Worm (Caenorhabditis elegans): Measurements from ENCODE around the gene acr-5.

acr-5 gene

DNA sequence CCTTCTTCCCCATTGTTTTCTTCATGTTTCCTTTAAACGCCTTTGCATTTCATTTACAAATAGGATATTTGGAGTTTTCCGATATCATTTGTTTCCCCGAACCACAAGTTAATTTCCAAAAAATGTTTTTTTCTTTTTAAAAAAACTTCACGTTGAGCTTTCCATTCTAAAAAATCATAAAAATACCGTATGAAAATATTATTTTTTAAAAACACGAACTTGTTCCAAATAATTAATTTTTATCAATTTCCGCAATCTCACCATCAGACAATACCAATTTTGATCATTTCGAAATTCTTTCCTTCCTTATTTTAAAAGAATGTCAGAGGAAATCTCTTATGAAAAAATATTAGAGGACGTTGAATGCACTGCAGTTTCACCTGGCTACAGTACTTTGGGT, 43.1 kb downstream of the acr-5 start, which contains the start of gene wht-6:
wht-6 (plus strand) TSS at position 301 of the 400 bp plus-strand sequence.
- TF ChIP-seq F13C5.2 (tag; optimal IDR thresholded peaks at IDR 0.05) (no peak), tbx-37 (GFP tag; conservative IDR thresholded peaks at IDR 0.05) (no peak), hnd-1 (tag; optimal IDR thresholded peaks at IDR 0.05) (no peak), hmg-4 (GFP tag; optimal IDR thresholded peaks at IDR 0.05) (no peak), pes-1 (GFP tag; IDR thresholded peaks at IDR 0.05) (no peak), ama-1 (optimal IDR thresholded peaks at IDR 0.05) (no peak), tra-4 (tag; optimal IDR thresholded peaks at IDR 0.05) (no peak), ceh-36 (tag; optimal IDR thresholded peaks at IDR 0.05) (no peak), hmbx-1 (tag; optimal IDR thresholded peaks at IDR 0.05) (no peak), scrt-1 (GFP tag; IDR thresholded peaks at IDR 0.05) (no peak), flt-1 (GFP tag; IDR thresholded peaks at IDR 0.05) (no peak), ceh-13 (GFP tag; optimal IDR thresholded peaks at IDR 0.05) (no peak), sea-1 (GFP tag; conservative IDR thresholded peaks at IDR 0.05) (no peak), ets-7 (tag; optimal IDR thresholded peaks at IDR 0.05) (no peak), aly-1 (tag; optimal IDR thresholded peaks at IDR 0.05) (no peak), B0310.2 (tag; optimal IDR thresholded peaks at IDR 0.05) (no peak), tbx-11 (GFP tag; IDR thresholded peaks at IDR 0.05) (no peak)

DNA sequence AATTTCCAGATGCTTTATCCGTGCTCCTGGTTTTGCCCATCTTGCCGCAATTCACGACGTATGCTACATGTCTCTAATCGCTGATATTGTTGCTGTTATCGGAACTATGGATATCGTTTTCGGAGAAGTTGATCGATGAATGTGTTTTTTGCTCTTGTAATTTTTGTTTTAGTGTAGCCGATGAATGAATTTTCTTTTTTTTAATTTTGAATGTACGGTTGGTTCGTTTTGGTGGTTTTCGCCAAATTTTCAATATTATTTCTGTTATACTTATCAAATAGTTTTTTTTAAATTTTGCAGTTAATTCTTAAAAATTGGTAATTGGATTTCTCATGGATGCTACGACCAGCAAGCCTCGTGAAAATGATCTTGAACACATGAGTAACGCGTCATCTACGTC, 47.6 kb downstream of the acr-5 start, which contains the start of gene T26A5.2:
T26A5.2 (plus strand) TSS at position 301 of the 400 bp plus-strand sequence.
- TF ChIP-seq F13C5.2 (tag; optimal IDR thresholded peaks at IDR 0.05) (no peak), ceh-13 (GFP tag; optimal IDR thresholded peaks at IDR 0.05) (no peak), flt-1 (GFP tag; IDR thresholded peaks at IDR 0.05) (no peak), ama-1 (optimal IDR thresholded peaks at IDR 0.05) (no peak), pes-1 (GFP tag; IDR thresholded peaks at IDR 0.05) (no peak), ets-7 (tag; optimal IDR thresholded peaks at IDR 0.05) (no peak), tbx-37 (GFP tag; conservative IDR thresholded peaks at IDR 0.05) (no peak), scrt-1 (GFP tag; IDR thresholded peaks at IDR 0.05) (no peak), ceh-36 (tag; optimal IDR thresholded peaks at IDR 0.05) (no peak), hmbx-1 (tag; optimal IDR thresholded peaks at IDR 0.05) (no peak), tra-4 (tag; optimal IDR thresholded peaks at IDR 0.05) (no peak)

DNA sequence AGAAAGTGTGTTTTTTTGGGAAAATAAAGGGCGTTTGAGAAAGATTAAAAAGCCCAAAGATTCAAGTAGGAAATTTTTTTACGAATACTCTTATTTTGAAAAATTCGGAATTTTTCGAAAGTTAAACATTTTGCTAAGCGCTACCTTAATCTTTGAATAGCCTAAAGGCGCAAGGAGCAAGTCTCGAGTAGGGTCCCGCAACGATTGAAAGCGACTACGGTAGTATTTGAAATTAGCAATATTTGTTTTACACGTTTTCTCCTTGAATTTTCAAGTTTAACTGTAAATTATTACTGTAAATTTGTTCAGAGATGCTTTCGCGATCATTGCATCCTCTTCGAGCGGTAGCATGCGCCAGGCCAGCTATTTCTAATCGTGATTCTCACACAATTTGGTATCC, 49.7 kb downstream of the acr-5 start, which contains the start of gene nduf-2.2:
nduf-2.2 (plus strand) TSS at position 310 of the 400 bp plus-strand sequence.
- TF ChIP-seq tbx-37 (GFP tag; conservative IDR thresholded peaks at IDR 0.05) (no peak), ceh-13 (GFP tag; optimal IDR thresholded peaks at IDR 0.05) (no peak), B0310.2 (tag; optimal IDR thresholded peaks at IDR 0.05) (no peak), aly-1 (tag; optimal IDR thresholded peaks at IDR 0.05) (no peak), pes-1 (GFP tag; IDR thresholded peaks at IDR 0.05) (no peak), scrt-1 (GFP tag; IDR thresholded peaks at IDR 0.05) (no peak), ceh-36 (tag; optimal IDR thresholded peaks at IDR 0.05) (no peak), hmg-4 (GFP tag; optimal IDR thresholded peaks at IDR 0.05) (no peak), F13C5.2 (tag; optimal IDR thresholded peaks at IDR 0.05) (no peak), tra-4 (tag; optimal IDR thresholded peaks at IDR 0.05) (no peak), ets-7 (tag; optimal IDR thresholded peaks at IDR 0.05) (no peak), ama-1 (optimal IDR thresholded peaks at IDR 0.05) (no peak), tbx-11 (GFP tag; IDR thresholded peaks at IDR 0.05) (no peak)

DNA sequence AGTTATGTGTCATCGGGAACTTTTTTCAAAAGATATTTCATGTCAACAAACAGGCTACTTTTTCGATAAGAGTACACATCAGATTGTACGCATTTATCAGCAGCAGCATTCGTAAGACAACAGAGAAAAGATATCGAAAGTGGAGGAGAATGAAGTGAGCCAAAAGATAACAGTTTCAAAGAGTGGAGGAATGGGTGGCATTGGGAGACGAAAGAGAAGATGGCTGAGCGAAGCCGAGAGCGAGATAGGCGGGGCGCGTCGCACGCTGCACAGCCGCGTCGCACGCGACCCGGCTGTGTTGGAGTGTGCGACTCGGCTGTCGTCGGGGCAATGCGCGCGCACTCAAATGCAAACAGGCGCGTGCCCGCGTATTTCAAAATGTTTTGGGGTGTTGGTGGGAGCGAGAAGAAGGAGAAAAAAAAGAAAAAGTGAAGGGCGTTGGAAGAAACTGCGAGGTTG, 50.4 kb downstream of the acr-5 start:
- TF ChIP-seq aly-1 (tag; optimal IDR thresholded peaks at IDR 0.05): peak; percentile 66
- peak; percentile 29 for TF ChIP-seq F13C5.2 (tag; optimal IDR thresholded peaks at IDR 0.05)
- no peak for TF ChIP-seq tra-4 (tag; optimal IDR thresholded peaks at IDR 0.05)
- TF ChIP-seq flt-1 (GFP tag; IDR thresholded peaks at IDR 0.05): 0 out of 2 replicates have a peak, but pooled peaks have one; percentile 22
- 0 out of 2 replicates have a peak, but pooled peaks have one; percentile 19 for TF ChIP-seq sea-1 (GFP tag; conservative IDR thresholded peaks at IDR 0.05)
- no peak for TF ChIP-seq hnd-1 (tag; optimal IDR thresholded peaks at IDR 0.05)
- no peak for TF ChIP-seq hmbx-1 (tag; optimal IDR thresholded peaks at IDR 0.05)
- peak; percentile 39 for TF ChIP-seq hmg-4 (GFP tag; optimal IDR thresholded peaks at IDR 0.05)
- no peak for TF ChIP-seq tbx-37 (GFP tag; conservative IDR thresholded peaks at IDR 0.05)

DNA sequence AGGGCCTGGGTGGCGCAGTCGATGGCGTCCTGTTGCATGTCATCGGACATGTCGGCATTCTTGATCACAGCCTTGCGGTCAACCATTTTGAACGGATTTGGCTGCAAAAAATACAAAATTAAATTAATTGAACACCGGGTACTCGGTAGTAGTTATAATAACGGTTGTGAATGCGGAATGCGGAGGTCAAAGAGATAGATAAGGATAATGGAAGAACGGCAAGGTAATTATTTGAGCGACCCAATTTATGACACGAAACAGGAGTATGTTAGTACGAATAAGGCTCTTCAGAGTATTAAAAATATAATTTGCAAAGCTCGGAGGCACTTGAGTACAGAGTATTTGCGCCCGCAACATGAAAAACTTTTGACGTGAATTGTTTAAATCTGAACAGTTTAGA, 50.9 kb downstream of the acr-5 start, which contains the start of gene dlc-1:
dlc-1 (minus strand) TSS at position 101 of the 400 bp plus-strand sequence.
- no peak for TF ChIP-seq pes-1 (GFP tag; IDR thresholded peaks at IDR 0.05)

DNA sequence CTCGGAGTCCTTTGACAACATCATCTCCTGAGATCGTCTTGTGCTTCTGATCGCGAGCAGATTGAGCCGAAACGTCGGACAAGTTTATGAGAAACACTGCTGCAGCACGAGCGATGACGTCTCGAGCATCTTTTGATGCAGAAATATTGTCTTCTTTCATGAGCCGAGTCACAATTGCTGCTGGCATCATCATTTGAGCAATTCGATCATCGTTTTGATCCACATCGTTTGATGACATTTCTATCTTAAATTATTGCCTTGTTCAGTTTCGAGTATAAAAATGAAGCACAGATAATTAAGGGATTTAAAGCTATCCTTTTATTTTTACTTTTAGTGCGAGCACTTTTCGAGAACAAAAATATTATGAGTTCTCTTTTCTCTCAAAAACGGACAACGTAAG, 52.0 kb downstream of the acr-5 start, which contains the start of gene T26A5.8:
T26A5.8 (minus strand) TSS at position 247 of the 400 bp plus-strand sequence.
- TF ChIP-seq B0310.2 (tag; optimal IDR thresholded peaks at IDR 0.05) (no peak), hmg-4 (GFP tag; optimal IDR thresholded peaks at IDR 0.05) (no peak), tbx-37 (GFP tag; conservative IDR thresholded peaks at IDR 0.05) (no peak), tbx-11 (GFP tag; IDR thresholded peaks at IDR 0.05) (no peak), flt-1 (GFP tag; IDR thresholded peaks at IDR 0.05) (no peak)

DNA sequence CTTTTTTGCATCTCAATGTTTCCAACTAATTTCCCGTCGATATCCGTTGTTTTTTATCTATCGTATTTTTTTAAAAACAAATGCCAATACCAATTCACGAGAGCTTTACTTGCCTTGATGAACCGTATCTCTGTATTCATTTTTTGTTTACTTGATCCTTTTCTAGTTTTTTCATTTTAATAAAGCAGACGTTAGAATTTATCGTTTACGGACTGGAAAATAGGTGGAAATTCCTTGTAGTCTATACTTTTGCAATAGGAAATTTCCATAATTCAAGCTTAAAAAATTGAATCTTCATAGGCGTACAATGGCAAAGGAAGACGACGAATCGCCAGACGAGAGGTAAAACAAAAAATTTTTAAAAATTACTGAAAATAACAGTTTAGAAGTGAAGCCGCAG, 54.8 kb downstream of the acr-5 start, which contains the start of gene algn-1:
algn-1 (plus strand) TSS at position 301 of the 400 bp plus-strand sequence.
- no peak for TF ChIP-seq tbx-37 (GFP tag; conservative IDR thresholded peaks at IDR 0.05)
- TF ChIP-seq tra-4 (tag; optimal IDR thresholded peaks at IDR 0.05): no peak
- TF ChIP-seq hmbx-1 (tag; optimal IDR thresholded peaks at IDR 0.05): no peak
- TF ChIP-seq B0310.2 (tag; optimal IDR thresholded peaks at IDR 0.05): no peak
- TF ChIP-seq ets-7 (tag; optimal IDR thresholded peaks at IDR 0.05): no peak
- no peak for TF ChIP-seq aly-1 (tag; optimal IDR thresholded peaks at IDR 0.05)
- TF ChIP-seq hmg-4 (GFP tag; optimal IDR thresholded peaks at IDR 0.05): no peak
- no peak for TF ChIP-seq ama-1 (optimal IDR thresholded peaks at IDR 0.05)
- no peak for TF ChIP-seq tbx-11 (GFP tag; IDR thresholded peaks at IDR 0.05)
- TF ChIP-seq hnd-1 (tag; optimal IDR thresholded peaks at IDR 0.05): no peak
- no peak for TF ChIP-seq pes-1 (GFP tag; IDR thresholded peaks at IDR 0.05)
- no peak for TF ChIP-seq F13C5.2 (tag; optimal IDR thresholded peaks at IDR 0.05)
- TF ChIP-seq sea-1 (GFP tag; conservative IDR thresholded peaks at IDR 0.05): no peak
